Worm (Caenorhabditis elegans) whole organism, L3 larva: ENCODE results near the gene glb-29.

Source experiments
- ama-1 ChIP-seq: fragments of 150-350 bp; optimal IDR thresholded peaks from 2 replicates; lab custom pipeline; 2018
- fos-1 ChIP-seq: fragments of 150-350 bp; optimal IDR thresholded peaks from 2 replicates; lab custom pipeline; 2014; ENCODE audit warnings: missing biosample characterization, missing genetic modification characterization
- mml-1 ChIP-seq: fragments of 150-350 bp; sonication (generic microtip); optimal IDR thresholded peaks from 3 replicates; lab custom pipeline; 2014; ENCODE audit warnings: missing biosample characterization, missing genetic modification characterization
- nhr-77 ChIP-seq: fragments of 150-350 bp; optimal IDR thresholded peaks from 2 replicates; lab custom pipeline; 2014; ENCODE audit warnings: missing biosample characterization, missing genetic modification characterization
- snpc-4 ChIP-seq: fragments of 150-350 bp; optimal IDR thresholded peaks from 2 replicates; lab custom pipeline; 2014; ENCODE audit warnings: missing biosample characterization, missing genetic modification characterization
- unc-62 ChIP-seq: fragments of 150-350 bp; sonication (generic microtip); optimal IDR thresholded peaks from 4 replicates; lab custom pipeline; 2014; ENCODE audit warnings: missing biosample characterization, missing genetic modification reagents, missing genetic modification characterization

DNA sequence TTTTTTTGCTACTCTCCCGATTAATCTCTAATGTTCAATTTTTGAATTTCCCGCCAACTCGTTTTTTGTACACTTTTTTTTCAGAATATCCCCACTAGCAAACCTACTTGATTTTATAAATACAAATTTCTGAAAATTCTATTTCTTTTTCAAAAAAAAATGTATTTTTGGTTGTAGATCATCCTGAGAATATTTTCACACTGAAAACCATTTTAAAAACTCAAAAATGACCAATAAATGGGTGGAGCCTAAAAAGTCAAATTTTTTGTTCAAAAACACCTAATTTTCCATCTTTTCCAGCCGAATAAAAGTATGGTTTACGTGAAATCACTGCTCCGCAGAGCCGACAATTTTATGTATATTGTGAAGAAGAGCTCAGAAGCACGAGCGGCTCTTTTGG, 20.1 kb upstream of the glb-29 start, which contains the start of gene Y17G7B.3:
- TF ChIP-seq ama-1 (lab: Kevin White, UChicago): no peak
- TF ChIP-seq unc-62 (GFP tag; lab: Kevin White, UChicago): no peak
- no peak for TF ChIP-seq fos-1
- TF ChIP-seq mml-1 (tag; lab: Kevin White, UChicago): no peak
- TF ChIP-seq nhr-77 (tag; lab: Kevin White, UChicago): no peak
- TF ChIP-seq snpc-4 (tag; lab: Kevin White, UChicago): no peak
